Fruit fly (Drosophila melanogaster): ENCODE results near the gene RpS21.

Gene RpS21

DNA sequence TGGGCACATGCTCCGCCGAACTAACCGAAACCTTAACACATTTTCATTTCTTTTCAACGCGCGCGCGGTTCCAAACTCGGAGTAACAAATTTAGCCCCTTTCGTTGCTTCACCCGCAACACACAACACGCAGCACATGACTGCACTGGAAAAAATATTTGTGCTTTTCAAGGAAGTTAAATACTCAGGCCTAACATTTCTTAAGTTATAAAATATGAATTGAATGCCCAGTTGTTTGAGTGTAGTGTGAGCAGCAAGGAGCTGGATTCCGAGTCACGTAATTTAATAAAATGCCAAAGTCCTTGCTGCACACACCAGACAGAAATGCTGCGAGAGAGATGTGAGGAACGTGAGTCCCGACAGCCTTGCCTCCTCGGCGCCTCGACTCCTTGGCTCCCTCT, 45.6 kb downstream of the RpS21 start (continued):
- TF ChIP-seq dm (GFP tag; optimal IDR thresholded peaks at IDR 0.05) = no peak
- no peak for TF ChIP-seq Bdp1 (GFP tag; optimal IDR thresholded peaks at IDR 0.05)
- no peak for TF ChIP-seq chm (GFP tag; IDR thresholded peaks at IDR 0.05)
- TF ChIP-seq CG8290 (GFP tag; optimal IDR thresholded peaks at IDR 0.05) = no peak
- TF ChIP-seq CG8290 (tag; optimal IDR thresholded peaks at IDR 0.05) = peak in 1 of 2 experiments; percentile 16
- TF ChIP-seq PHDP (tag; optimal IDR thresholded peaks at IDR 0.05) = no peak
- no peak for TF ChIP-seq sob (GFP tag; IDR thresholded peaks at IDR 0.05)
- TF ChIP-seq Ets65A (GFP tag) = no peak
- no peak for TF ChIP-seq CG16813 (GFP tag; IDR thresholded peaks at IDR 0.05; ENCODE audit: partially characterized antibody)
- no peak for TF ChIP-seq CG7745 (tag; optimal IDR thresholded peaks at IDR 0.05)
- no peak for TF ChIP-seq dysf (GFP tag; IDR thresholded peaks at IDR 0.05)
- TF ChIP-seq CG17612 (GFP tag; IDR thresholded peaks at IDR 0.05) = no peak
- TF ChIP-seq gt (GFP tag; IDR thresholded peaks at IDR 0.05) = no peak
- TF ChIP-seq hth (optimal IDR thresholded peaks at IDR 0.05) = no peak
- no peak for TF ChIP-seq sd (tag; optimal IDR thresholded peaks at IDR 0.05)
- no peak for TF ChIP-seq twi (tag; optimal IDR thresholded peaks at IDR 0.05)
- no peak; the same call in 1 of the 3 replicates for TF ChIP-seq row (GFP tag; IDR thresholded peaks at IDR 0.05)
- TF ChIP-seq ATbp (GFP tag; optimal IDR thresholded peaks at IDR 0.05) = no peak
- TF ChIP-seq sens-2 (GFP tag; IDR thresholded peaks at IDR 0.05) = no peak
- no peak for TF ChIP-seq CG3163 (GFP tag; optimal IDR thresholded peaks at IDR 0.05)
- no peak for TF ChIP-seq D19B (GFP tag; optimal IDR thresholded peaks at IDR 0.05)
- TF ChIP-seq crc (GFP tag; optimal IDR thresholded peaks at IDR 0.05) = no peak
- no peak for TF ChIP-seq CG9609 (GFP tag; optimal IDR thresholded peaks at IDR 0.05)
- no peak for TF ChIP-seq CG3838 (GFP tag; optimal IDR thresholded peaks at IDR 0.05)
- TF ChIP-seq Deaf1 (tag; optimal IDR thresholded peaks at IDR 0.05) = no peak
- no peak for TF ChIP-seq CrebB (tag; optimal IDR thresholded peaks at IDR 0.05)
- TF ChIP-seq chif (GFP tag; optimal IDR thresholded peaks at IDR 0.05) = no peak
- no peak for TF ChIP-seq Gsc (GFP tag; IDR thresholded peaks at IDR 0.05)
- no peak for TF ChIP-seq CG15479 (GFP tag; optimal IDR thresholded peaks at IDR 0.05)
- TF ChIP-seq Six4 (GFP tag; optimal IDR thresholded peaks at IDR 0.05) = no peak
- TF ChIP-seq CG7556 (GFP tag; optimal IDR thresholded peaks at IDR 0.05) = no peak
- TF ChIP-seq Ravus (GFP tag; IDR thresholded peaks at IDR 0.05) = no peak
- no peak for TF ChIP-seq HmgZ (tag; optimal IDR thresholded peaks at IDR 0.05)
- TF ChIP-seq CG7357 (GFP tag; IDR thresholded peaks at IDR 0.05) = no peak
- TF ChIP-seq CG2889 (GFP tag; IDR thresholded peaks at IDR 0.05) = no peak
- TF ChIP-seq MESR4 (GFP tag; optimal IDR thresholded peaks at IDR 0.05) = no peak
- TF ChIP-seq CG9215 (GFP tag; IDR thresholded peaks at IDR 0.05) = no peak
- TF ChIP-seq MTF-1 (GFP tag; optimal IDR thresholded peaks at IDR 0.05; ENCODE audit: borderline replicate concordance) = no peak
- no peak for TF ChIP-seq CG31365 (tag; optimal IDR thresholded peaks at IDR 0.05)
- 0 out of 2 replicates have a peak, but pooled peaks have one; percentile 42 for TF ChIP-seq CG7372 (GFP tag; IDR thresholded peaks at IDR 0.05)
- TF ChIP-seq Mad (GFP tag; optimal IDR thresholded peaks at IDR 0.05) = no peak
- TF ChIP-seq CG7928 (GFP tag; optimal IDR thresholded peaks at IDR 0.05) = no peak
- TF ChIP-seq bab2 (GFP tag; optimal IDR thresholded peaks at IDR 0.05) = no peak
- no peak for TF ChIP-seq grn (GFP tag; optimal IDR thresholded peaks at IDR 0.05)
- TF ChIP-seq luna (GFP tag; optimal IDR thresholded peaks at IDR 0.05) = no peak
- TF ChIP-seq lilli (GFP tag; optimal IDR thresholded peaks at IDR 0.05) = peak; percentile 53
- no peak for TF ChIP-seq sna (GFP tag; IDR thresholded peaks at IDR 0.05; ENCODE audit: partially characterized antibody)
- TF ChIP-seq CG3726 (GFP tag; IDR thresholded peaks at IDR 0.05) = no peak
- no peak for TF ChIP-seq inv (GFP tag; IDR thresholded peaks at IDR 0.05; ENCODE audit: partially characterized antibody)
- TF ChIP-seq CG6175 (GFP tag; IDR thresholded peaks at IDR 0.05) = no peak
- TF ChIP-seq CG11456 (GFP tag; IDR thresholded peaks at IDR 0.05) = no peak
- TF ChIP-seq nau (GFP tag; optimal IDR thresholded peaks at IDR 0.05) = no peak
- TF ChIP-seq Chrac-16 (GFP tag; optimal IDR thresholded peaks at IDR 0.05) = no peak

Measured in whole organism, embryonic.